Fruit fly (Drosophila melanogaster) whole organism, larva: ENCODE data around the gene CG11891.

ENCODE experiments used
- noc ChIP-seq: fragments of 200-800 bp; sonication (Bioruptor generic); optimal IDR thresholded peaks from 3 replicates; lab custom pipeline; 2019; ENCODE audit warnings: missing biosample characterization, mild to moderate bottlenecking, missing genetic modification characterization, moderate library complexity

Gene CG11891

dm6 chr3R:25249145-25250141 is 20.6 kb upstream of the CG11891 start, which contains the start of gene Nup358:
Nup358 (plus strand) TSS chr3R:25249348.
- TF ChIP-seq noc (tag; lab: Kevin White, UChicago), result no peak

dm6 chr3R:25258628-25259240 is 11.3 kb upstream of the CG11891 start, which contains the start of gene CG11857:
CG11857 (plus strand) TSS chr3R:25258898.
- TF ChIP-seq noc (tag; lab: Kevin White, UChicago), result peak; percentile 95

- no peak for TF ChIP-seq noc (tag; lab: Kevin White, UChicago)
Observed at dm6 chr3R:25260670-25261069, 9.3 kb upstream of the CG11891 start.

dm6 chr3R:25262322-25262761 is 7.7 kb upstream of the CG11891 start, which contains the start of the genes Kdsr and CG11858:
Kdsr (minus strand) TSS chr3R:25262498.
CG11858 (plus strand) TSS chr3R:25262741.
- peak; percentile 79 for TF ChIP-seq noc (tag; lab: Kevin White, UChicago)

- peak; percentile 5 for TF ChIP-seq noc (tag; lab: Kevin White, UChicago)
Observed at dm6 chr3R:25265589-25266201, 4.3 kb upstream of the CG11891 start, which contains the start of the genes GlnRS and RIOK2. GlnRS (minus strand) TSS chr3R:25265721. RIOK2 (plus strand) TSS chr3R:25265844.

dm6 chr3R:25266751-25267150 is 3.3 kb upstream of the CG11891 start:
- TF ChIP-seq noc (tag; lab: Kevin White, UChicago), result no peak

- TF ChIP-seq noc (tag; lab: Kevin White, UChicago), result no peak
Observed at dm6 chr3R:25273537-25273936, 3.5 kb downstream of the CG11891 start, which contains the start of gene CG11878. CG11878 (plus strand) TSS chr3R:25273837.

- peak; percentile 48 for TF ChIP-seq noc (tag; lab: Kevin White, UChicago)
Observed at dm6 chr3R:25275276-25275675, 5.3 kb downstream of the CG11891 start.

- TF ChIP-seq noc (tag; lab: Kevin White, UChicago), result no peak
Observed at dm6 chr3R:25277112-25277511, 7.1 kb downstream of the CG11891 start, which contains the start of gene CG10513. CG10513 (minus strand) TSS chr3R:25277212.

- TF ChIP-seq noc (tag; lab: Kevin White, UChicago), result peak; percentile 65
Observed at dm6 chr3R:25279796-25280350, 9.9 kb downstream of the CG11891 start, which contains the start of gene CG10514. CG10514 (minus strand) TSS chr3R:25279846.

- peak; percentile 84 for TF ChIP-seq noc (tag; lab: Kevin White, UChicago)
Observed at dm6 chr3R:25281165-25281564, 11.2 kb downstream of the CG11891 start, which contains the start of gene CG11892. CG11892 (plus strand) TSS chr3R:25281548.

dm6 chr3R:25283209-25283670 is 13.2 kb downstream of the CG11891 start, which contains the start of gene CG31300:
CG31300 (plus strand) TSS chr3R:25283620.
- TF ChIP-seq noc (tag; lab: Kevin White, UChicago), result no peak

dm6 chr3R:25285173-25285572 is 15.2 kb downstream of the CG11891 start, which contains the start of gene CG31104:
CG31104 (plus strand) TSS chr3R:25285473.
- TF ChIP-seq noc (tag; lab: Kevin White, UChicago), result no peak

dm6 chr3R:25287128-25287527 is 17.1 kb downstream of the CG11891 start, which contains the start of gene CG13658:
CG13658 (plus strand) TSS chr3R:25287474.
- no peak for TF ChIP-seq noc (tag; lab: Kevin White, UChicago)
